Fruit fly (Drosophila melanogaster): ENCODE data around the gene mtd.

The mtd gene

dm6 chr3R:5256462-5257146, 93.6 kb downstream of the mtd start, which contains the start of the genes Enoph and Hph (continued):
- TF ChIP-seq CrebB (tag; optimal IDR thresholded peaks at IDR 0.05) = no peak
- TF ChIP-seq CG2116 (GFP tag; optimal IDR thresholded peaks at IDR 0.05) = peak; percentile 69
- TF ChIP-seq CG7839 (tag; optimal IDR thresholded peaks at IDR 0.05) = peak; percentile 62
- TF ChIP-seq luna (GFP tag; optimal IDR thresholded peaks at IDR 0.05) = no peak
- no peak for TF ChIP-seq fru (optimal IDR thresholded peaks at IDR 0.05)
- peak; percentile 46 for TF ChIP-seq Six4 (GFP tag; optimal IDR thresholded peaks at IDR 0.05)
- peak; percentile 31 for TF ChIP-seq Dad (GFP tag; optimal IDR thresholded peaks at IDR 0.05)
- 0 out of 2 replicates have a peak, but pooled peaks have one; percentile 28 for TF ChIP-seq seq (GFP tag; IDR thresholded peaks at IDR 0.05)
- no peak for TF ChIP-seq CG5953 (GFP tag; IDR thresholded peaks at IDR 0.05)
- 0 out of 2 replicates have a peak, but pooled peaks have one; percentile 23 for TF ChIP-seq CG16779 (GFP tag; IDR thresholded peaks at IDR 0.05)
- peak; percentile 39 for TF ChIP-seq CG11723 (GFP tag; optimal IDR thresholded peaks at IDR 0.05)
- TF ChIP-seq bigmax (GFP tag; optimal IDR thresholded peaks at IDR 0.05) = no peak
- TF ChIP-seq Nf-YC (tag; optimal IDR thresholded peaks at IDR 0.05) = peak; percentile 69
- TF ChIP-seq chm (GFP tag; IDR thresholded peaks at IDR 0.05) = 0 out of 2 replicates have a peak, but pooled peaks have one; percentile 30
- TF ChIP-seq CG8765 (GFP tag; IDR thresholded peaks at IDR 0.05) = peak; percentile 39; the same call in 1 of the 2 replicates
- peak; percentile 52; the same call in 1 of the 2 replicates for TF ChIP-seq slbo (GFP tag; IDR thresholded peaks at IDR 0.05)
- TF ChIP-seq nau (GFP tag; optimal IDR thresholded peaks at IDR 0.05) = no peak
- peak; percentile 59 for TF ChIP-seq CG1602 (GFP tag; optimal IDR thresholded peaks at IDR 0.05)
- TF ChIP-seq pan (optimal IDR thresholded peaks at IDR 0.05) = no peak
- TF ChIP-seq pan (GFP tag; optimal IDR thresholded peaks at IDR 0.05 in 1 of 2, IDR thresholded peaks at IDR 0.05 in 1 of 2) = peak in 1 of 2 experiments; percentile 42
- peak; percentile 36; the same call in 1 of the 2 replicates for TF ChIP-seq wor (GFP tag; IDR thresholded peaks at IDR 0.05)
- no peak for TF ChIP-seq toy (GFP tag; IDR thresholded peaks at IDR 0.05)
- peak; percentile 11 for TF ChIP-seq CG12769 (tag; optimal IDR thresholded peaks at IDR 0.05)
- TF ChIP-seq sug (tag; optimal IDR thresholded peaks at IDR 0.05) = peak; percentile 65
- peak; percentile 27; the same call in 1 of the 2 replicates for TF ChIP-seq CG32772 (GFP tag; IDR thresholded peaks at IDR 0.05)
- TF ChIP-seq scrt (GFP tag; optimal IDR thresholded peaks at IDR 0.05) = peak; percentile 64
- peak; percentile 50 for TF ChIP-seq Vsx1 (GFP tag; optimal IDR thresholded peaks at IDR 0.05)
- peak; percentile 69 for TF ChIP-seq Sin3A (optimal IDR thresholded peaks at IDR 0.05)
- peak; percentile 40 for TF ChIP-seq NfI (GFP tag; optimal IDR thresholded peaks at IDR 0.05)
- peak; percentile 11 for TF ChIP-seq chn (GFP tag; optimal IDR thresholded peaks at IDR 0.05)
- peak; percentile 11 for TF ChIP-seq Usf (GFP tag; optimal IDR thresholded peaks at IDR 0.05)
- no peak for TF ChIP-seq CG15479 (GFP tag; optimal IDR thresholded peaks at IDR 0.05)
- peak; percentile 58 for TF ChIP-seq PHDP (tag; optimal IDR thresholded peaks at IDR 0.05)
- peak; percentile 73 for TF ChIP-seq CG7357 (GFP tag; IDR thresholded peaks at IDR 0.05)
- TF ChIP-seq CG17186 (GFP tag; optimal IDR thresholded peaks at IDR 0.05) = peak; percentile 13
- TF ChIP-seq tgo (GFP tag; IDR thresholded peaks at IDR 0.05) = peak; percentile 55
- TF ChIP-seq CG4328 (GFP tag; optimal IDR thresholded peaks at IDR 0.05) = peak; percentile 34
- no peak for TF ChIP-seq sc (optimal IDR thresholded peaks at IDR 0.05)
- peak; percentile 14 for TF ChIP-seq sc (GFP tag; optimal IDR thresholded peaks at IDR 0.05)
- no peak for TF ChIP-seq CG7745 (tag; optimal IDR thresholded peaks at IDR 0.05)
- TF ChIP-seq Dfd (GFP tag; optimal IDR thresholded peaks at IDR 0.05) = no peak
- TF ChIP-seq Scr (GFP tag; IDR thresholded peaks at IDR 0.05; ENCODE audit: partially characterized antibody) = peak; percentile 84
- no peak for TF ChIP-seq Kr (GFP tag; optimal IDR thresholded peaks at IDR 0.05)
- peak; percentile 54 for TF ChIP-seq Camta (GFP tag; optimal IDR thresholded peaks at IDR 0.05)
- TF ChIP-seq CHES-1-like (GFP tag; optimal IDR thresholded peaks at IDR 0.05) = peak; percentile 68
- peak; percentile 80 for TF ChIP-seq CG6791 (GFP tag; IDR thresholded peaks at IDR 0.05; ENCODE audit: partially characterized antibody)
- TF ChIP-seq slou (GFP tag; optimal IDR thresholded peaks at IDR 0.05) = peak; percentile 54
- TF ChIP-seq CG18011 (GFP tag; optimal IDR thresholded peaks at IDR 0.05) = no peak
- peak; percentile 46 for TF ChIP-seq CG17385 (GFP tag; optimal IDR thresholded peaks at IDR 0.05)
- TF ChIP-seq CG10654 (GFP tag; optimal IDR thresholded peaks at IDR 0.05) = peak; percentile 46
- TF ChIP-seq CG9215 (GFP tag; IDR thresholded peaks at IDR 0.05) = peak; percentile 70

All from whole organism, embryonic.